Worm (Caenorhabditis elegans) whole organism, young adult: Measurements from ENCODE around the gene his-7.

Source experiments
- F33H1.4 ChIP-seq: fragments of 200-800 bp; sonication (Bioruptor generic); IDR thresholded peaks from 2 replicates; pipeline ENCODE4 v1.3.6; 2022; ENCODE audit warnings: missing genetic modification reagents, missing genetic modification characterization, missing compliant biosample characterization
- F39B2.1 ChIP-seq: fragments of 200-800 bp; sonication (Bioruptor generic); IDR thresholded peaks from 2 replicates; pipeline ENCODE4 v1.3.6; 2022; ENCODE audit warnings: missing genetic modification reagents, missing genetic modification characterization, missing compliant biosample characterization
- ama-1 ChIP-seq, 3 experiments: fragments of 150-350 bp in 1 of 3; sonication (generic microtip) in 2 of 3; optimal IDR thresholded peaks; 2 replicates each; lab custom pipeline; 2014 to 2018; ENCODE audit warnings: missing biosample characterization in 2 of 3, missing genetic modification characterization in 2 of 3, missing genetic modification reagents in 2 of 3
- aptf-2 ChIP-seq: fragments of 200-800 bp; sonication (Bioruptor generic); conservative IDR thresholded peaks from 2 replicates; pipeline ENCODE4 v1.3.6; 2022; ENCODE audit warnings: missing genetic modification reagents, missing genetic modification characterization, missing compliant biosample characterization
- ceh-58 ChIP-seq: fragments of 200-800 bp; sonication (Bioruptor generic); IDR thresholded peaks from 2 replicates; pipeline ENCODE4 v1.3.6; 2022; ENCODE audit warnings: missing genetic modification characterization, missing compliant biosample characterization
- ceh-79 ChIP-seq: sonication (generic microtip); optimal IDR thresholded peaks from 2 replicates; lab custom pipeline; 2017; ENCODE audit warnings: mild to moderate bottlenecking, missing genetic modification characterization, missing compliant biosample characterization
- chd-7 ChIP-seq: sonication (generic microtip); optimal IDR thresholded peaks from 2 replicates; lab custom pipeline; 2016; ENCODE audit warnings: mild to moderate bottlenecking, missing genetic modification characterization, moderate library complexity, missing compliant biosample characterization
- ets-4 ChIP-seq: fragments of 200-800 bp; sonication (Bioruptor generic); optimal IDR thresholded peaks from 2 replicates; lab custom pipeline; 2018; ENCODE audit warnings: mild to moderate bottlenecking, missing genetic modification characterization, missing compliant biosample characterization
- mel-28 ChIP-seq: sonication (generic microtip); optimal IDR thresholded peaks from 2 replicates; lab custom pipeline; 2016; ENCODE audit warnings: borderline replicate concordance, mild to moderate bottlenecking, missing genetic modification characterization, missing compliant biosample characterization
- rpc-1 ChIP-seq, 2 experiments: fragments of 150-350 bp in 1 of 2; sonication (generic microtip) in 1 of 2; optimal IDR thresholded peaks; 2 replicates each; lab custom pipeline; 2014 to 2018; ENCODE audit warnings: missing biosample characterization in 1 of 2, missing genetic modification characterization in 1 of 2, missing genetic modification reagents in 1 of 2, missing genotype in 1 of 2
- snpc-1.1 ChIP-seq: sonication (generic microtip); optimal IDR thresholded peaks from 2 replicates; lab custom pipeline; 2017; ENCODE audit warnings: missing genetic modification characterization, mild to moderate bottlenecking, missing compliant biosample characterization, antibody characterized with exemption, moderate library complexity, missing genotype, missing genetic modification reagents; ENCODE audit not compliant: insufficient read depth

- TF ChIP-seq chd-7 (tag; lab: Kevin White, UChicago) (no peak), rpc-1 (optimal IDR thresholded peaks at IDR 0.05; lab: Kevin White, UChicago) (no peak), rpc-1 (tag; optimal IDR thresholded peaks at IDR 0.05; lab: Kevin White, UChicago) (no peak), aptf-2 (GFP tag; lab: Robert Waterston, UW) (no peak), ceh-79 (tag; lab: Kevin White, UChicago) (no peak), F33H1.4 (GFP tag; lab: Robert Waterston, UW) (no peak), ets-4 (no peak), mel-28 (no peak), ceh-58 (no peak), F39B2.1 (no peak), snpc-1.1 (tag; lab: Kevin White, UChicago) (no peak), ama-1 (optimal IDR thresholded peaks at IDR 0.05; lab: Kevin White, UChicago) (no peak), ama-1 (GFP tag; optimal IDR thresholded peaks at IDR 0.05; lab: Kevin White, UChicago) (no peak)
Observed at ce11 chrV:8537031-8537430, 3.9 kb downstream of the his-7 start, which contains the start of gene otpl-4.
